Worm (Caenorhabditis elegans): ENCODE data around the gene nas-10.

nas-10 gene

DNA sequence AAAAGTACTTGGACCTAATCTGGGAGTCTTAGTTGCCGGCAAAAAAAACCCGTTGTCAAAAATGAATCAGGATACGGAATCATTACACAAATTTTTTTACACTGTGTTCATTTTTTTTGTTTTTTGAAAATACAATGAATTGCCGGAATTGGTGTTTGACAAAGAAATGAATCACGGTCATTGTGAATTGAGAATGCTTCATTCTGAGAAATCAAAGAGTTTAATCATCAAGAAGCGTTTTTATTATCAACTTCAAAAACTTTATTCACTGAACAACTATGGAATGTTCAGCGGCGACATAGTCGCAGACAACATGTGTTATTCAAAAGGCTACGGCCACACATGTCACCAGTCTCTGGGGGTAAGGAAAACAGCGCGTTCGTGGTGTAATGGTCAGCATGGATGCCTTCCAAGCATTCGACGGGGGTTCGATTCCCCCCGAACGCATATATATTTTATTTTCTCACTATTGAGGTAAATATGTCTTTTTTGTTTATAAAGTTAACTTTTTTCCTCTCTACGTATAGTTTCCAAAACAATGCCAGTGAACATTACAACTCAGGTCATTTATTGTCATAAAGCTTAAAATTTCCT is at the start of gene nas-10:
Gene nas-10 (minus strand): TSS at position 51 of the 594 bp plus-strand sequence.
- TF ChIP-seq rnt-1 (tag; optimal IDR thresholded peaks at IDR 0.05) (peak; percentile 33), ceh-22 (tag; optimal IDR thresholded peaks at IDR 0.05) (no peak), eyg-1 (tag; optimal IDR thresholded peaks at IDR 0.05) (peak; percentile 73), ceh-31 (tag; optimal IDR thresholded peaks at IDR 0.05) (peak; percentile 31), pros-1 (tag; optimal IDR thresholded peaks at IDR 0.05) (no peak), zip-5 (tag; optimal IDR thresholded peaks at IDR 0.05) (peak; percentile 58), F13H6.1 (tag; optimal IDR thresholded peaks at IDR 0.05) (peak; percentile 55), lin-11 (tag; optimal IDR thresholded peaks at IDR 0.05) (peak; percentile 73), pha-2 (tag; optimal IDR thresholded peaks at IDR 0.05) (peak; percentile 57), hlh-8 (tag; optimal IDR thresholded peaks at IDR 0.05) (peak; percentile 82), fkh-6 (tag; optimal IDR thresholded peaks at IDR 0.05) (peak; percentile 81), ttx-3 (tag; optimal IDR thresholded peaks at IDR 0.05) (peak; percentile 88), K09A11.1 (tag; optimal IDR thresholded peaks at IDR 0.05; ENCODE audit: insufficient read depth) (peak; percentile 75), madf-2 (tag; optimal IDR thresholded peaks at IDR 0.05) (peak; percentile 77), dmd-4 (tag; optimal IDR thresholded peaks at IDR 0.05; ENCODE audit: borderline replicate concordance) (peak; percentile 60), sox-4 (tag; optimal IDR thresholded peaks at IDR 0.05) (peak; percentile 83), ceh-14 (tag; optimal IDR thresholded peaks at IDR 0.05) (peak; percentile 60), tbx-7 (tag; optimal IDR thresholded peaks at IDR 0.05) (peak; percentile 21), unc-3 (GFP tag; conservative IDR thresholded peaks at IDR 0.05) (peak; percentile 78), unc-3 (tag; optimal IDR thresholded peaks at IDR 0.05) (peak; percentile 84), tbx-2 (tag; optimal IDR thresholded peaks at IDR 0.05) (peak; percentile 80), pax-1 (tag; optimal IDR thresholded peaks at IDR 0.05) (no peak), ztf-16 (tag; optimal IDR thresholded peaks at IDR 0.05) (peak; percentile 85), lim-6 (tag; optimal IDR thresholded peaks at IDR 0.05) (peak; percentile 46), nhr-232 (tag; optimal IDR thresholded peaks at IDR 0.05) (peak; percentile 70), pqm-1 (tag; optimal IDR thresholded peaks at IDR 0.05) (peak; percentile 49), ceh-48 (tag; optimal IDR thresholded peaks at IDR 0.05) (peak; percentile 71), ceh-24 (tag; optimal IDR thresholded peaks at IDR 0.05) (peak; percentile 44), nfya-1 (tag; optimal IDR thresholded peaks at IDR 0.05) (peak; percentile 56), K02D7.2 (tag; optimal IDR thresholded peaks at IDR 0.05) (peak; percentile 81), ref-2 (tag; optimal IDR thresholded peaks at IDR 0.05) (peak; percentile 58), gmeb-2 (tag; optimal IDR thresholded peaks at IDR 0.05) (peak; percentile 83), ceh-18 (tag; optimal IDR thresholded peaks at IDR 0.05) (peak; percentile 47), unc-86 (tag; optimal IDR thresholded peaks at IDR 0.05) (peak; percentile 73), che-1 (tag; optimal IDR thresholded peaks at IDR 0.05) (peak; percentile 84), hlh-15 (tag; optimal IDR thresholded peaks at IDR 0.05) (peak; percentile 58), C38D4.7 (GFP tag; optimal IDR thresholded peaks at IDR 0.05) (peak; percentile 73), npax-4 (tag; optimal IDR thresholded peaks at IDR 0.05) (peak; percentile 68), sox-2 (GFP tag; IDR thresholded peaks at IDR 0.05) (peak; percentile 51), ceh-9 (tag; optimal IDR thresholded peaks at IDR 0.05) (peak; percentile 75), elt-4 (tag; optimal IDR thresholded peaks at IDR 0.05) (no peak), ahr-1 (tag; optimal IDR thresholded peaks at IDR 0.05) (peak; percentile 39), ceh-6 (GFP tag; optimal IDR thresholded peaks at IDR 0.05) (peak; percentile 80), ama-1 (optimal IDR thresholded peaks at IDR 0.05) (no peak), fax-1 (tag; optimal IDR thresholded peaks at IDR 0.05) (peak; percentile 77), C08G9.2 (tag; optimal IDR thresholded peaks at IDR 0.05) (peak; percentile 57), hlh-30 (tag; optimal IDR thresholded peaks at IDR 0.05; ENCODE audit: insufficient read depth) (peak; percentile 43), elt-2 (tag; optimal IDR thresholded peaks at IDR 0.05) (peak; percentile 84), ceh-19 (GFP tag; optimal IDR thresholded peaks at IDR 0.05) (peak; percentile 83), odd-2 (tag; optimal IDR thresholded peaks at IDR 0.05) (peak; percentile 38), Y22D7AL.16 (tag; optimal IDR thresholded peaks at IDR 0.05) (peak; percentile 72), ceh-45 (GFP tag; IDR thresholded peaks at IDR 0.05) (peak; percentile 82), nhr-11 (tag; optimal IDR thresholded peaks at IDR 0.05) (no peak)

Data from whole organism, late embryonic.